Fruit fly (Drosophila melanogaster) whole organism, prepupa: ENCODE measurements around the gene CG14561.

Experiments used
- CG16779 ChIP-seq: fragments of 200-800 bp; sonication (Bioruptor generic); optimal IDR thresholded peaks from 3 replicates; lab custom pipeline; 2017; ENCODE audit warnings: missing biosample characterization, mild to moderate bottlenecking, missing genetic modification characterization
- CG31627 ChIP-seq: fragments of 200-800 bp; sonication (Bioruptor generic); optimal IDR thresholded peaks from 3 replicates; lab custom pipeline; 2016; ENCODE audit warnings: missing biosample characterization, missing genetic modification characterization
- CG34406 ChIP-seq: fragments of 200-800 bp; sonication (Bioruptor generic); optimal IDR thresholded peaks from 3 replicates; lab custom pipeline; 2016; ENCODE audit warnings: missing biosample characterization, missing genetic modification characterization
- CG8119 ChIP-seq: fragments of 200-800 bp; sonication (Bioruptor generic); IDR thresholded peaks from 3 replicates; pipeline ENCODE4 v1.3.6; 2022; ENCODE audit warnings: missing biosample characterization, missing genetic modification characterization
- CG8319 ChIP-seq: fragments of 200-800 bp; sonication (Bioruptor generic); optimal IDR thresholded peaks from 3 replicates; lab custom pipeline; 2016; ENCODE audit warnings: missing biosample characterization, missing genetic modification characterization
- Gug ChIP-seq: fragments of 200-800 bp; sonication (Bioruptor generic); IDR thresholded peaks from 2 replicates; pipeline ENCODE4 v1.3.6; 2022; ENCODE audit warnings: missing biosample characterization, missing genetic modification characterization
- Hr38 ChIP-seq: sonication (Bioruptor generic); optimal IDR thresholded peaks from 2 replicates; lab custom pipeline; 2016; ENCODE audit warnings: missing biosample characterization, missing genetic modification characterization
- cyc ChIP-seq: fragments of 200-800 bp; sonication (Bioruptor generic); optimal IDR thresholded peaks from 3 replicates; lab custom pipeline; 2016; ENCODE audit warnings: missing biosample characterization, missing genetic modification characterization
- dsx ChIP-seq: fragments of 200-800 bp; optimal IDR thresholded peaks from 3 replicates; lab custom pipeline; 2019; ENCODE audit warnings: missing biosample characterization, mild to moderate bottlenecking, missing genetic modification characterization, moderate library complexity; ENCODE audit not compliant: poor library complexity, severe bottlenecking
- fd59A ChIP-seq: fragments of 200-800 bp; sonication (Bioruptor generic); optimal IDR thresholded peaks from 2 replicates; lab custom pipeline; 2017; ENCODE audit warnings: missing biosample characterization, mild to moderate bottlenecking, missing genetic modification characterization, missing genetic modification reagents
- fd85E ChIP-seq: fragments of 200-800 bp; sonication (Bioruptor generic); optimal IDR thresholded peaks from 3 replicates; lab custom pipeline; 2016; ENCODE audit warnings: missing biosample characterization, missing genetic modification characterization
- net ChIP-seq: fragments of 200-800 bp; sonication (Bioruptor generic); optimal IDR thresholded peaks from 3 replicates; lab custom pipeline; 2016; ENCODE audit warnings: missing biosample characterization, missing genetic modification characterization
- salr ChIP-seq, 2 experiments: fragments of 200-800 bp; sonication (Bioruptor generic); optimal IDR thresholded peaks; 3 replicates each; lab custom pipeline; 2016 to 2018; ENCODE audit warnings: missing biosample characterization in 2 of 2, missing genetic modification characterization in 2 of 2, mild to moderate bottlenecking in 1 of 2
- vri ChIP-seq: fragments of 200-800 bp; sonication (Bioruptor generic); optimal IDR thresholded peaks from 3 replicates; lab custom pipeline; 2016; ENCODE audit warnings: missing biosample characterization, mild to moderate bottlenecking, missing genetic modification characterization

DNA sequence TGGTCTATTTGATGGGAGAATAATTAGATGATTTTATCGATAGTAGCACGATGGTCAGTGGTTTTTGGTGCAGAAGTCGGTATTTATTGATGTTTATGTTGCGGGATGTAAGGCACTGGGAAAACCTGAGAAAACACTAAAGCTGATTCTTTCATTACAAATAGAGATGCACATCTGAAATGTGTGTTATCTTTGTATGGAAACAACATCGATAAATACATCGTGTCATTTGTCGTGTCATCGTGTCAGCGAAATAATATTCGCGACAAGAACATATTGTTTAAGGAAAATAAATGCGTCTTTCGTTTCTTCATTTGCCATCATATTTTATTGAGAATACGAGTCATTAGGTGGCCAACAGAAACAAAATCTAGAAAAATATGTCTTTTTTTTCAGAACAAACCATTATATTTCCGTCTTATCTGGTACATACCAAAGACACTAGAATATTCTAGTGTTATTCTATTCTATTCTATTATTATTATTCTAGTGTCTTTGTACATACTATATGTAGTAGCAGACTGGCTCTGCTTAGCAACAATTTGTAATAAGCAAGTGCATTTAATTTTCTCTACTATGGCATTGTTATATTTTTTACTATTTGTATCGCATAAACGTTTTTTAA lies 8.8 kb downstream of the CG14561 start, which contains the start of gene CG7133:
- TF ChIP-seq fd85E (GFP tag; lab: Kevin White, UChicago) (no peak), CG8119 (GFP tag; lab: Robert Waterston, UW) (no peak), vri (no peak), CG16779 (tag; lab: Kevin White, UChicago) (no peak), CG34406 (GFP tag; lab: Kevin White, UChicago) (no peak), fd59A (GFP tag; lab: Kevin White, UChicago) (no peak), net (GFP tag; lab: Kevin White, UChicago) (no peak), CG31627 (no peak), cyc (no peak), dsx (GFP tag; lab: Kevin White, UChicago) (peak; percentile 44), salr (GFP tag; optimal IDR thresholded peaks at IDR 0.05; lab: Kevin White, UChicago) (no peak), Hr38 (GFP tag; lab: Kevin White, UChicago) (no peak), Gug (no peak), CG8319 (GFP tag; lab: Kevin White, UChicago) (no peak)
